Fruit fly (Drosophila melanogaster) S2 (cell line): ENCODE data around the gene CG2059.

ENCODE experiments used
- CG8478 ChIP-seq: fragments of >200 bp; optimal IDR thresholded peaks from 2 replicates; lab custom pipeline; 2018
- CTCF ChIP-seq, 2 experiments: fragments of >200 bp; optimal IDR thresholded peaks; 2 replicates each; lab custom pipeline; 2018

DNA sequence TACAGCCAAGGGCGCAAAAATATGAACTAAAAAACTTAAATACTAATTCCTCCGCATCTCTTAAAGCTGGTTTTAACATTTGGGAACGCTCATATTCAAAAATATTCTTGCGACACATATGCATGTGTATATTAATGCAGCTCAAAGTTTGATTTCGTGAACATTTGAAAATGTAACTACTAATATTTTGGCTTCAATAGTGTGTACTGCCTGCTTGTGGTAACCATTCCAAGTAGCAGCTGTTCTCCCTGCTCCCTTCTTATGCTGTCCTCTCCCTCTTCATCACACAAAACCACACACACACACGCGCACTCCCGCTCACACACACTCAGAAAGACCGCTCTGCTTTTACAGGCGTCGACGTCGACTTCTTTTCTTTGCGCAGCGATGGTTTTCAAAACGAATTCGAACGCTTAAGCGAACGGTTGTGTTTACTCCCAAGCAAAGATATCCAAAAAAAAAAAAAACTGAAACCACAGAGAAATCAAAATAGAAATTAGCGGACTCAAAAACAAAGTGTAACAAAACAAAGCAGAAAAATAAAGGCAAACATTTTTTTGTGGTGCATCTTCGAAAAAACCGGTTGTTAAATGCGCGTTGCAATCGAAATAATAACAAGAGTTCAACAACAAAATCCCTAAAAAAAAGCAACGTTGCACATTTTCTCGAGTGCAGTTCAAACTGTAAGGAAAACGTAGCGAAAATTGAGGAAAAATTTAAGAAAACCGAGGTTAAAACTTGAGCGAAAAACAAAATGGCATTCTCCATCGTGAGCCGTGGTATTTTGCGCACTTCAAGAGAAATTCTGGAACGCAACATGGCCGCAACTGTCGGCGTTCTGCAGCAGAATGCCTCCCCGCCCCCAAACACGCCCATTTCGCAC, 51.0 kb downstream of the CG2059 start, which contains the start of gene CBP:
- no peak for TF ChIP-seq CTCF (optimal IDR thresholded peaks at IDR 0.05; lab: Kevin White, UChicago)
- TF ChIP-seq CG8478, result no peak
